Fruit fly (Drosophila melanogaster) whole organism, adult: ENCODE measurements around the gene COX8.

Source experiments
- CG11617 ChIP-seq: fragments of 200-800 bp; sonication (Bioruptor generic); optimal IDR thresholded peaks from 2 replicates; lab custom pipeline; 2017; ENCODE audit warnings: mild to moderate bottlenecking, missing biosample characterization, missing genetic modification reagents, missing genetic modification characterization
- CG12768 ChIP-seq: fragments of 200-800 bp; sonication (Bioruptor generic); optimal IDR thresholded peaks from 2 replicates; lab custom pipeline; 2017; ENCODE audit warnings: missing biosample characterization, missing genetic modification characterization, mild to moderate bottlenecking, moderate library complexity, missing genetic modification reagents
- CG14711 ChIP-seq: fragments of 200-800 bp; sonication (Bioruptor generic); optimal IDR thresholded peaks from 2 replicates; lab custom pipeline; 2018; ENCODE audit warnings: missing biosample characterization, mild to moderate bottlenecking, missing genetic modification characterization, moderate library complexity
- CG1620 ChIP-seq: fragments of 200-800 bp; sonication (Bioruptor generic); optimal IDR thresholded peaks from 2 replicates; lab custom pipeline; 2016; ENCODE audit warnings: missing biosample characterization, missing genetic modification characterization
- CG33017 ChIP-seq: fragments of 200-800 bp; sonication (Bioruptor generic); optimal IDR thresholded peaks from 2 replicates; lab custom pipeline; 2018; ENCODE audit warnings: missing biosample characterization, mild to moderate bottlenecking, missing genetic modification characterization, moderate library complexity
- CG5204 ChIP-seq: fragments of 200-800 bp; sonication (Bioruptor generic); optimal IDR thresholded peaks from 2 replicates; lab custom pipeline; 2016; ENCODE audit warnings: missing biosample characterization, missing genetic modification characterization
- CG7045 ChIP-seq: fragments of 200-800 bp; sonication (Bioruptor generic); optimal IDR thresholded peaks from 2 replicates; lab custom pipeline; 2017; ENCODE audit warnings: missing biosample characterization, mild to moderate bottlenecking, missing genetic modification characterization
- CG7101 ChIP-seq: fragments of 200-800 bp; sonication (Bioruptor generic); optimal IDR thresholded peaks from 2 replicates; lab custom pipeline; 2018; ENCODE audit warnings: missing biosample characterization, mild to moderate bottlenecking, missing genetic modification characterization, moderate library complexity
- Clk ChIP-seq: fragments of 200-800 bp; sonication (Bioruptor generic); optimal IDR thresholded peaks from 2 replicates; lab custom pipeline; 2017; ENCODE audit warnings: missing biosample characterization, missing genetic modification characterization
- Crg-1 ChIP-seq: fragments of 200-800 bp; sonication (Bioruptor generic); optimal IDR thresholded peaks from 2 replicates; lab custom pipeline; 2016; ENCODE audit warnings: missing biosample characterization, missing genetic modification characterization
- Hr96 ChIP-seq: fragments of 200-800 bp; sonication (Bioruptor generic); optimal IDR thresholded peaks from 2 replicates; lab custom pipeline; 2016; ENCODE audit warnings: missing biosample characterization, missing genetic modification characterization
- Mnt ChIP-seq: fragments of 200-800 bp; sonication (Bioruptor generic); optimal IDR thresholded peaks from 2 replicates; lab custom pipeline; 2016; ENCODE audit warnings: missing biosample characterization, mild to moderate bottlenecking, missing genetic modification characterization
- bab1 ChIP-seq: fragments of 200-800 bp; sonication (Bioruptor generic); optimal IDR thresholded peaks from 3 replicates; lab custom pipeline; 2019; ENCODE audit warnings: missing biosample characterization, mild to moderate bottlenecking, missing genetic modification characterization, moderate library complexity
- cic ChIP-seq: fragments of 200-800 bp; sonication (Bioruptor generic); optimal IDR thresholded peaks from 2 replicates; lab custom pipeline; 2017; ENCODE audit warnings: missing biosample characterization, mild to moderate bottlenecking, missing genetic modification characterization, moderate library complexity
- cnc ChIP-seq, 2 experiments: fragments of >200 bp; optimal IDR thresholded peaks; 2 replicates each; lab custom pipeline; 2017
- kay ChIP-seq: fragments of 200-800 bp; sonication (Bioruptor generic); peaks from one replicate; lab custom pipeline; 2016; ENCODE audit warnings: missing biosample characterization, missing genetic modification characterization, borderline replicate concordance
- ovo ChIP-seq: fragments of 200-800 bp; sonication (Bioruptor generic); optimal IDR thresholded peaks from 2 replicates; lab custom pipeline; 2016; ENCODE audit warnings: missing biosample characterization, missing genetic modification characterization
- pad ChIP-seq: fragments of 200-800 bp; sonication (Bioruptor generic); optimal IDR thresholded peaks from 3 replicates; lab custom pipeline; 2017; ENCODE audit warnings: missing biosample characterization, missing genetic modification characterization, mild to moderate bottlenecking, moderate library complexity, missing genetic modification reagents
- tj ChIP-seq: fragments of 200-800 bp; sonication (Bioruptor generic); optimal IDR thresholded peaks from 3 replicates; lab custom pipeline; 2017; ENCODE audit warnings: missing biosample characterization, mild to moderate bottlenecking, missing genetic modification characterization, moderate library complexity
- toe ChIP-seq: fragments of 200-800 bp; sonication (Bioruptor generic); optimal IDR thresholded peaks from 2 replicates; lab custom pipeline; 2016; ENCODE audit warnings: missing biosample characterization, missing genetic modification characterization

Gene COX8

dm6 chr3L:21501172-21501571, 38.1 kb downstream of the COX8 start, which contains the start of gene Est-Q:
TSS of gene Est-Q (plus strand) at chr3L:21501421.
- TF ChIP-seq CG11617 (GFP tag; lab: Kevin White, UChicago) (no peak), cic (GFP tag; lab: Kevin White, UChicago) (peak; percentile 96), Mnt (peak; percentile 87), CG33017 (tag; lab: Kevin White, UChicago) (no peak), CG12768 (GFP tag; lab: Kevin White, UChicago) (peak; percentile 22)

DNA sequence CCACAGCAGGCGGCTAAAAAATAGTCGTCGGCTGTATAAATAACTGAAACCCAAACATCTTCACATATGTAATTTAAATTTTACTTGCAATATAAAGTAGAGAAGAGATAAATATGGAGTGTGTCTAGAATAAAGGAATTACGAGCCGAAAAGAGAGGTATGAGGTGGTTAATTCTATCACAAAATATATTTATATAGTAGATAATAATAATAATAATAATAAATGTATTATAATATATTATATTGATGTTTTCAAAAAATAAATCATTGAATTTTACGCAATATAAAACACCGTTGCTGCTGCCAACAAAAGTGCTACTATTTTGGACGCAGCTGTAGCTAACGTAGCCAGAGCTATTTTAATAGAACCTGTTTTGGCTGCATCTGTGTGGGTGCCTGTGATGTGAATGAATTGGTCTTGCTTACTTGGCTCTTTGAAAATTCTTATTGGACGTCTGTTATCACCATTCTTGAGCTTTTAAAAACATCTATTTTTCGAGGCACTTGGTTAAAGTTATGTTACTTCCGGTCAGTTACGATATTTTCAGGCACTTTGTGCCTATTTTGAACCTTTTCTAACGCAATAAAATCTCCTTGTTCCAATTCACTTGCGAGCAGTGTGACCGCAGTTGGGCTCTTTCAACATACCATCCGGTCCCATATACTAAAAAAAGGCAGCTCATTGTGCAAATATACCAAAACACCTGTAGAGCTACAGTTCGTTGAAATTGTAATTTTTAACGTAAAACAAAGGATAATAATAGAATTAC, 42.2 kb downstream of the COX8 start, which contains the start of gene Hr78:
TSS of gene Hr78 (minus strand) at position 630 of the 770 bp plus-strand sequence.
- TF ChIP-seq bab1 (GFP tag; lab: Kevin White, UChicago) (peak; percentile 38), CG14711 (tag; lab: Kevin White, UChicago) (peak; percentile 64), cic (GFP tag; lab: Kevin White, UChicago) (peak; percentile 74), CG11617 (GFP tag; lab: Kevin White, UChicago) (peak; percentile 67), Mnt (peak; percentile 20), CG7101 (tag; lab: Kevin White, UChicago) (peak; percentile 61), Clk (GFP tag; lab: Kevin White, UChicago) (no peak), ovo (GFP tag; lab: Kevin White, UChicago) (no peak), cnc (optimal IDR thresholded peaks at IDR 0.05; lab: Kevin White, UChicago) (no peak), CG12768 (GFP tag; lab: Kevin White, UChicago) (peak; percentile 48), CG7045 (GFP tag; lab: Kevin White, UChicago) (peak; percentile 58), kay (GFP tag; lab: Kevin White, UChicago) (no peak), CG33017 (tag; lab: Kevin White, UChicago) (peak; percentile 68), tj (GFP tag; lab: Kevin White, UChicago) (peak; percentile 59)

DNA sequence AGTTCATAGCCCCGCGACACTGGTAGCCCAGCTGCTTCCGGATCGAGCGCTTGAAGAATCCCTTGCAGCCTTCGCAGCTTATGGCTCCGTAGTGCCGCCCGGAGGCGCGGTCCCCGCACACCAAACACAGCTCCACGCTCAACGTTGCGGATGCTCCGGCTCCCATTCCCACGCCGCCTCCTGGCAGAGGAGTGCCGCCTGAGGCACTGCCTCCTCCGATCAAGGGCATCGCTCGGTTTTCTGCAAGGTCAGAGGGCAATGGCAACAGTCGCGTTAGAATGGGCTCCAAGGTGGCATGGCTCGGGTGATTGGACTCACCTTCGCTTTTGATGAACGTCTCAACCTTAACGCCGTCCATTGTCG, 42.8 kb downstream of the COX8 start:
- TF ChIP-seq cnc (optimal IDR thresholded peaks at IDR 0.05; lab: Kevin White, UChicago) (no peak), Mnt (no peak), kay (GFP tag; lab: Kevin White, UChicago) (no peak), ovo (GFP tag; lab: Kevin White, UChicago) (no peak), cic (GFP tag; lab: Kevin White, UChicago) (no peak), CG1620 (GFP tag; lab: Kevin White, UChicago) (no peak), CG7101 (tag; lab: Kevin White, UChicago) (no peak), bab1 (GFP tag; lab: Kevin White, UChicago) (no peak), CG33017 (tag; lab: Kevin White, UChicago) (no peak), Crg-1 (GFP tag; lab: Kevin White, UChicago) (no peak), Hr96 (no peak), tj (GFP tag; lab: Kevin White, UChicago) (no peak), CG7045 (GFP tag; lab: Kevin White, UChicago) (no peak)

DNA sequence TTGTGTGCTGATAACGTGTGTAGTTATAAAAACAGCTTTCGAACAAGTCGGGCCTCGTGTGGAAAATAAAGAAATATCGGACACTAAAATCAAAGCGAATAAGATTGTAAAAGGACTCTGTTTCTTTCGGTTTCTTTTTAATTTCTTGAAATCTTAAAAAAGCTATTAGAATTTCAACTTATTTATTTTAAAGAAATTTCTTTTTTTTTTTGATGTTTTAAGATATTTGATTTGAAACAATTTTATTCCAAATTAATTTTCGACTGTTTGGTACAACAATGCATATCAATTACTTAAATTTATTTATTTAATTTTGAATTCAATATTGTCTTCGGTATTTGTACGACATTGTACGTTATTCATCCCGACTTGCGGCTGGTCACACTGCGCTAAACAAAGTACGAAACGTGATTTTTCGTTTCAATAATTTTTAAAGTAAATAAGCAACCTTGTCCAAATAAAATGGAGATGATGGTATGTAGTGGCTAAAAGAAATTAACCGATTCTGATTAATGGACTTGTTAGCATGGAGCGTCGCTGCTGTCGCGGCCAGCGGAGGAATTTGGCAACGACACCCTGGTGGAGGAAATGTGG, 46.4 kb downstream of the COX8 start, which contains the start of the genes CG7202 and CG7519:
TSS of gene CG7202 (minus strand) at position 51 of the 594 bp plus-strand sequence.
TSS of gene CG7519 (plus strand) at position 361 of the 594 bp plus-strand sequence.
- TF ChIP-seq Mnt (peak; percentile 49), Clk (GFP tag; lab: Kevin White, UChicago) (no peak), CG12768 (GFP tag; lab: Kevin White, UChicago) (no peak), CG14711 (tag; lab: Kevin White, UChicago) (no peak), CG11617 (GFP tag; lab: Kevin White, UChicago) (no peak), Crg-1 (GFP tag; lab: Kevin White, UChicago) (no peak), kay (GFP tag; lab: Kevin White, UChicago) (no peak), CG7045 (GFP tag; lab: Kevin White, UChicago) (no peak), toe (GFP tag; lab: Kevin White, UChicago) (no peak), CG33017 (tag; lab: Kevin White, UChicago) (no peak), CG5204 (no peak), cic (GFP tag; lab: Kevin White, UChicago) (no peak), tj (GFP tag; lab: Kevin White, UChicago) (no peak), CG7101 (tag; lab: Kevin White, UChicago) (no peak), bab1 (GFP tag; lab: Kevin White, UChicago) (peak; percentile 8), ovo (GFP tag; lab: Kevin White, UChicago) (no peak), pad (GFP tag; lab: Kevin White, UChicago) (no peak), cnc (optimal IDR thresholded peaks at IDR 0.05; lab: Kevin White, UChicago) (no peak)

DNA sequence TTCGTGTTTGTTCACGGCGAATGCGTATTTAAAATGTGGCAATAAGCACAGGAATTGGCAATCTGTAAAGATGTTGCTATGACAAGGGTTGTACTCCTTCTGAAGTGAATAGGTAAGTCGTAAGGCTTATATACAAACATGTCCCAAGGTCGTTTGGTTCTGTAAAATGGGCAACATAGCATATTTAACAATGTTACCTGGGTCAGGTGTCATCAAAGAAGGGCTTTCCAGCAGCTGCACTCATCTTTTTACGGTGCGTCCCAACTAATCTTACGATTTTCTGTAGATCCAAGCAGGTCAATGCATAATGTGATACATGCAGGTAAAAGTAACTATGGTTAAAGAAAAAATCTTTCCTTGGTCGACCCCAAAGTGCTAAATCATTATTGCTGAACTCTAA, 48.8 kb downstream of the COX8 start, which contains the start of gene Neu2:
TSS of gene Neu2 (minus strand) at position 101 of the 400 bp plus-strand sequence.
- TF ChIP-seq kay (GFP tag; lab: Kevin White, UChicago) (peak; percentile 28), cnc (optimal IDR thresholded peaks at IDR 0.05; lab: Kevin White, UChicago) (no peak)
